Fruit fly (Drosophila melanogaster): ENCODE results near the gene brv3.

Gene brv3

DNA sequence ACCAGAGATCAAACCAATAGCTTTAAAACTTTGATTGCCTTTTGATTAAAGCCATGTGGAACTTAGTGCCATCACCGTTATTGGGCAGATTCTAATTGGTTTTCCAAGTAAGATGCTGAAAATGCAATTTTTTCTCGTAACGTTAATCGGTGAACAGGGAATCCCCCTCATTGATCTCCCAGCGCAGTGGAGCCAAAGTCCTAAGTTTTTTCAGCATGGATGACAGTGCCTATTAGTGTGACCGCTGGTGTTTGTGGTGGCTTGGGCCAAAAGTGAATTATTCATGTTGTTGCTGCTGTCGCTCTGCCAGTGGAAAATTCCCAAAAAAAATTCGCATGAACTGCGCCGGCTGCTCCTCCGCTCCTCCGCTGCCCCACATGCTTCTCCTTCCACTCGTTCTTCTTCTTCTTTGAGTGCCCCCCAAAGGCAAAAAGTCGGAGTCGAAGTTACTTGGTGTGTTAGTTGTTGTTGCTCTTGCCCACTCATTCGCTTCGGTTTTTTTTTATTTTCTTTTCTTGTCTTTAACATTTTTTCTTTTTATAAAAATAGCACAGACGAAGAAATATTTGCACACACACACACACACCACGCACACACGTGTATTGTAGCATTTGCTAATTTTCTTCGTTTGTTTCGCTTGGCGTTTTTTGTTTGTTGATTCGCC lies 23.7 kb upstream of the brv3 start (continued):
- no peak for TF ChIP-seq fkh (GFP tag; optimal IDR thresholded peaks at IDR 0.05)
- peak; percentile 0 for TF ChIP-seq CG6854 (GFP tag; optimal IDR thresholded peaks at IDR 0.05)
- TF ChIP-seq CG6276 (GFP tag; optimal IDR thresholded peaks at IDR 0.05), result peak; percentile 58
- peak; percentile 37 for TF ChIP-seq CG8632 (GFP tag; optimal IDR thresholded peaks at IDR 0.05)
- TF ChIP-seq Blimp-1 (GFP tag; optimal IDR thresholded peaks at IDR 0.05), result peak; percentile 24
- TF ChIP-seq CG9139 (GFP tag; optimal IDR thresholded peaks at IDR 0.05), result no peak
- peak; percentile 34 for TF ChIP-seq CG8319 (GFP tag; optimal IDR thresholded peaks at IDR 0.05)
- TF ChIP-seq CG10631 (GFP tag; optimal IDR thresholded peaks at IDR 0.05), result peak; percentile 21
- TF ChIP-seq ss (GFP tag; optimal IDR thresholded peaks at IDR 0.05), result peak; percentile 19 to 57
- TF ChIP-seq achi (GFP tag; optimal IDR thresholded peaks at IDR 0.05), result peak; percentile 52
- peak; percentile 50 for TF ChIP-seq Sox14 (GFP tag; optimal IDR thresholded peaks at IDR 0.05)
- peak; percentile 50 for TF ChIP-seq CG3032 (tag; optimal IDR thresholded peaks at IDR 0.05)
- peak; percentile 46 for TF ChIP-seq CG3919 (GFP tag; optimal IDR thresholded peaks at IDR 0.05)
- TF ChIP-seq lz (GFP tag; optimal IDR thresholded peaks at IDR 0.05), result peak; percentile 66
- peak; percentile 66 for TF ChIP-seq Eip93F (GFP tag; optimal IDR thresholded peaks at IDR 0.05)
- TF ChIP-seq net (GFP tag; optimal IDR thresholded peaks at IDR 0.05), result no peak
- TF ChIP-seq topi (GFP tag; optimal IDR thresholded peaks at IDR 0.05), result peak; percentile 64
- TF ChIP-seq spab (GFP tag; optimal IDR thresholded peaks at IDR 0.05), result no peak
- peak; percentile 14 for TF ChIP-seq Lpt (GFP tag; optimal IDR thresholded peaks at IDR 0.05)
- TF ChIP-seq eg (GFP tag; IDR thresholded peaks at IDR 0.05), result peak; percentile 34
- TF ChIP-seq esn (GFP tag; optimal IDR thresholded peaks at IDR 0.05), result peak; percentile 15
- peak; percentile 66 for TF ChIP-seq dac (GFP tag; optimal IDR thresholded peaks at IDR 0.05)
- TF ChIP-seq Gug (GFP tag; IDR thresholded peaks at IDR 0.05), result peak; percentile 73
- peak; percentile 27 for TF ChIP-seq Ets96B (tag; optimal IDR thresholded peaks at IDR 0.05)
- TF ChIP-seq CG11762 (GFP tag; optimal IDR thresholded peaks at IDR 0.05; ENCODE audit: insufficient read depth), result no peak
- peak; percentile 62 for TF ChIP-seq cyc (GFP tag; optimal IDR thresholded peaks at IDR 0.05)
- TF ChIP-seq OdsH (GFP tag; optimal IDR thresholded peaks at IDR 0.05), result peak; percentile 60
- TF ChIP-seq CG10669 (GFP tag; optimal IDR thresholded peaks at IDR 0.05), result peak; percentile 43

DNA sequence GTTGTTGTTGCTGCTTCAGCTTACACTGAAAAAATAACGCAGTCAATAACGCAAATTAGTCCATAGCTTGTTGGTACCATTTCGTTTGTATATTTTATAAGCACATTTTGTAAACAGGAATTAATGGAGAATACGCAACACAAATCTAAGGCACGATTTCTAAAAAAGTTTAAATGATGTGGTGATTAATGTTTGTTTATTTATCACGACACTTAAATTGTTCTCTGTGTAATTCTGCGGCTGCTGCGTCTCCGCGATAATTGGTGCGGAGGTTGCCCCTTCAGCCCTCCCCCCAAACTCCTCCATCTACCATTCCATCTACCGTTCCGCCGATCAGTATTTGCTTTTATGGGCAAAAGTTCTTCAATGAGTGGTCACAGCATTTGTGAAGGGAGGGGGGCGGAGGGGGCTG lies 23.1 kb upstream of the brv3 start:
- TF ChIP-seq Eip75B (GFP tag; optimal IDR thresholded peaks at IDR 0.05) (peak; percentile 92), fkh (GFP tag; optimal IDR thresholded peaks at IDR 0.05) (no peak), Lpt (GFP tag; optimal IDR thresholded peaks at IDR 0.05) (peak; percentile 85), CG7368 (GFP tag; optimal IDR thresholded peaks at IDR 0.05) (peak; percentile 91), salr (GFP tag; optimal IDR thresholded peaks at IDR 0.05) (peak; percentile 66 to 86), lz (GFP tag; optimal IDR thresholded peaks at IDR 0.05) (peak; percentile 90), spab (GFP tag; optimal IDR thresholded peaks at IDR 0.05) (peak; percentile 84), Smox (GFP tag; optimal IDR thresholded peaks at IDR 0.05) (peak; percentile 86), Hr38 (GFP tag; optimal IDR thresholded peaks at IDR 0.05) (no peak), vri (GFP tag; optimal IDR thresholded peaks at IDR 0.05) (peak; percentile 82), Sox102F (GFP tag; optimal IDR thresholded peaks at IDR 0.05) (peak; percentile 89), CG32006 (GFP tag; optimal IDR thresholded peaks at IDR 0.05) (peak; percentile 88), CG16779 (tag; optimal IDR thresholded peaks at IDR 0.05) (peak; percentile 86), eg (GFP tag; IDR thresholded peaks at IDR 0.05) (peak; percentile 89), CG10669 (GFP tag; optimal IDR thresholded peaks at IDR 0.05) (peak; percentile 92), OdsH (GFP tag; optimal IDR thresholded peaks at IDR 0.05) (peak; percentile 84), Eip93F (GFP tag; optimal IDR thresholded peaks at IDR 0.05) (peak; percentile 81), Sox15 (GFP tag; optimal IDR thresholded peaks at IDR 0.05) (peak; percentile 77), dsx (GFP tag; optimal IDR thresholded peaks at IDR 0.05; ENCODE audit: poor library complexity, severe bottlenecking) (peak; percentile 83), svp (GFP tag) (peak; percentile 93), Ets96B (tag; optimal IDR thresholded peaks at IDR 0.05) (peak; percentile 90), CG34406 (GFP tag; optimal IDR thresholded peaks at IDR 0.05) (peak; percentile 84), ss (GFP tag; optimal IDR thresholded peaks at IDR 0.05) (peak; percentile 84 to 89), Hr39 (GFP tag; optimal IDR thresholded peaks at IDR 0.05) (peak; percentile 92), fd59A (GFP tag; optimal IDR thresholded peaks at IDR 0.05) (peak; percentile 79), fd85E (GFP tag; optimal IDR thresholded peaks at IDR 0.05) (peak; percentile 66), CG3919 (GFP tag; optimal IDR thresholded peaks at IDR 0.05) (peak; percentile 91), Sox14 (GFP tag; optimal IDR thresholded peaks at IDR 0.05) (peak; percentile 88), Hr4 (GFP tag; optimal IDR thresholded peaks at IDR 0.05) (peak; percentile 93), CG8119 (GFP tag; IDR thresholded peaks at IDR 0.05) (peak; percentile 91), CG6808 (GFP tag; optimal IDR thresholded peaks at IDR 0.05) (peak; percentile 90), CG6163 (GFP tag; IDR thresholded peaks at IDR 0.05) (peak; percentile 94)
